Fruit fly (Drosophila melanogaster) Kc167 (cell line): ENCODE measurements around the gene CG34280.

Experiments used
- Myc ChIP-seq: fragments of >200 bp; optimal IDR thresholded peaks from 2 replicates; lab custom pipeline; 2017; ENCODE audit warnings: missing external identifiers
- h ChIP-seq: fragments of >200 bp; optimal IDR thresholded peaks from 3 replicates; lab custom pipeline; 2018; ENCODE audit warnings: missing external identifiers
- insv ChIP-seq: fragments of >200 bp; optimal IDR thresholded peaks from 3 replicates; lab custom pipeline; 2018; ENCODE audit warnings: missing external identifiers
- psq ChIP-seq: fragments of >200 bp; optimal IDR thresholded peaks from 2 replicates; lab custom pipeline; 2017; ENCODE audit warnings: missing external identifiers
- ttk ChIP-seq: sonication (Bioruptor generic); optimal IDR thresholded peaks from 2 replicates; lab custom pipeline; 2017; ENCODE audit warnings: missing external identifiers

dm6 chr3R:17379742-17380141, 23.8 kb downstream of the CG34280 start, which contains the start of gene lute:
- TF ChIP-seq psq (lab: Kevin White, UChicago) (no peak), h (no peak), ttk (lab: Kevin White, UChicago) (no peak), insv (no peak), Myc (no peak)
